Worm (Caenorhabditis elegans) whole organism, young adult: Measurements from ENCODE around the gene ttn-1.

Source experiments
- F22D6.2 ChIP-seq: sonication (generic microtip); optimal IDR thresholded peaks from 2 replicates; lab custom pipeline; 2016; ENCODE audit warnings: mild to moderate bottlenecking, missing genetic modification characterization, missing compliant biosample characterization
- F33H1.4 ChIP-seq: fragments of 200-800 bp; sonication (Bioruptor generic); IDR thresholded peaks from 2 replicates; pipeline ENCODE4 v1.3.6; 2022; ENCODE audit warnings: missing genetic modification reagents, missing genetic modification characterization, missing compliant biosample characterization
- F37B4.10 ChIP-seq: fragments of 200-800 bp; sonication (Bioruptor generic); IDR thresholded peaks from 2 replicates; pipeline ENCODE4 v1.3.6; 2022; ENCODE audit warnings: missing genetic modification characterization, missing compliant biosample characterization
- F52B5.7 ChIP-seq: sonication (generic microtip); optimal IDR thresholded peaks from 2 replicates; lab custom pipeline; 2016; ENCODE audit warnings: mild to moderate bottlenecking, missing genetic modification characterization, missing compliant biosample characterization
- F57C9.4 ChIP-seq: sonication (generic microtip); optimal IDR thresholded peaks from 2 replicates; lab custom pipeline; 2017; ENCODE audit warnings: mild to moderate bottlenecking, missing genetic modification characterization, missing compliant biosample characterization
- K11D2.4 ChIP-seq: fragments of 200-800 bp; sonication (Bioruptor generic); IDR thresholded peaks from 2 replicates; pipeline ENCODE4 v1.3.6; 2022; ENCODE audit warnings: missing genetic modification reagents, missing genetic modification characterization, missing compliant biosample characterization
- Y67H2A.10 ChIP-seq: fragments of 200-800 bp; sonication (Bioruptor generic); conservative IDR thresholded peaks from 2 replicates; pipeline ENCODE4 v1.3.6; 2022; ENCODE audit warnings: missing genetic modification reagents, missing genetic modification characterization, missing compliant biosample characterization
- Y79H2A.3 ChIP-seq: fragments of 200-800 bp; sonication (Bioruptor generic); conservative IDR thresholded peaks from 2 replicates; pipeline ENCODE4 v1.3.6; 2022; ENCODE audit warnings: missing genetic modification reagents, missing genetic modification characterization, missing compliant biosample characterization
- aptf-2 ChIP-seq: fragments of 200-800 bp; sonication (Bioruptor generic); conservative IDR thresholded peaks from 2 replicates; pipeline ENCODE4 v1.3.6; 2022; ENCODE audit warnings: missing genetic modification reagents, missing genetic modification characterization, missing compliant biosample characterization
- athp-1 ChIP-seq: sonication (generic microtip); optimal IDR thresholded peaks from 2 replicates; lab custom pipeline; 2017; ENCODE audit warnings: mild to moderate bottlenecking, missing genetic modification characterization, missing compliant biosample characterization
- bed-1 ChIP-seq: fragments of 200-800 bp; sonication (Bioruptor generic); IDR thresholded peaks from 2 replicates; pipeline ENCODE4 v1.3.6; 2022; ENCODE audit warnings: missing genetic modification reagents, missing genetic modification characterization, missing compliant biosample characterization
- cebp-2 ChIP-seq: fragments of 200-800 bp; sonication (Bioruptor generic); IDR thresholded peaks from 2 replicates; pipeline ENCODE4 v1.3.6; 2022; ENCODE audit warnings: missing genetic modification characterization, missing compliant biosample characterization
- ceh-100 ChIP-seq: fragments of 200-800 bp; sonication (Bioruptor generic); IDR thresholded peaks from 2 replicates; pipeline ENCODE4 v1.3.6; 2022; ENCODE audit warnings: missing genetic modification reagents, missing genetic modification characterization, missing compliant biosample characterization
- ceh-91 ChIP-seq: fragments of 200-800 bp; sonication (Bioruptor generic); IDR thresholded peaks from 2 replicates; pipeline ENCODE4 v1.3.6; 2022; ENCODE audit warnings: missing genetic modification reagents, missing genetic modification characterization, missing compliant biosample characterization
- dox-1 ChIP-seq: fragments of 200-800 bp; sonication (Bioruptor generic); IDR thresholded peaks from 2 replicates; pipeline ENCODE4 v1.3.6; 2022; ENCODE audit warnings: missing genetic modification reagents, missing genetic modification characterization, missing compliant biosample characterization
- dpl-1 ChIP-seq: fragments of 150-350 bp; optimal IDR thresholded peaks from 2 replicates; lab custom pipeline; 2014; ENCODE audit warnings: missing biosample characterization, missing genetic modification reagents, missing genetic modification characterization
- egrh-3 ChIP-seq: fragments of 200-800 bp; sonication (Bioruptor generic); IDR thresholded peaks from 2 replicates; pipeline ENCODE4 v1.3.6; 2022; ENCODE audit warnings: missing genetic modification reagents, missing genetic modification characterization, missing compliant biosample characterization
- gei-17 ChIP-seq: fragments of 200-800 bp; sonication (Bioruptor generic); optimal IDR thresholded peaks from 2 replicates; lab custom pipeline; 2018; ENCODE audit warnings: mild to moderate bottlenecking, missing genetic modification characterization, missing compliant biosample characterization
- him-1 ChIP-seq: sonication (generic microtip); optimal IDR thresholded peaks from 2 replicates; lab custom pipeline; 2016; ENCODE audit warnings: missing genotype, missing genetic modification reagents, missing genetic modification characterization, missing compliant biosample characterization
- hlh-26 ChIP-seq: fragments of 200-800 bp; sonication (Bioruptor generic); conservative IDR thresholded peaks from 2 replicates; pipeline ENCODE4 v1.3.6; 2022; ENCODE audit warnings: missing genetic modification reagents, missing genetic modification characterization, missing compliant biosample characterization
- madf-6 ChIP-seq: fragments of 200-800 bp; sonication (Bioruptor generic); IDR thresholded peaks from 2 replicates; pipeline ENCODE4 v1.3.6; 2022; ENCODE audit warnings: missing genetic modification reagents, missing genetic modification characterization, missing compliant biosample characterization
- nfya-2 ChIP-seq: fragments of 200-800 bp; sonication (Bioruptor generic); IDR thresholded peaks from 2 replicates; pipeline ENCODE4 v1.3.6; 2022; ENCODE audit warnings: missing genetic modification reagents, missing genetic modification characterization, missing compliant biosample characterization
- nfyb-1 ChIP-seq: fragments of 200-800 bp; sonication (Bioruptor generic); IDR thresholded peaks from 2 replicates; pipeline ENCODE4 v1.3.6; 2022; ENCODE audit warnings: missing genetic modification reagents, missing genetic modification characterization, missing compliant biosample characterization
- nhr-179 ChIP-seq: sonication (generic microtip); optimal IDR thresholded peaks from 2 replicates; lab custom pipeline; 2016; ENCODE audit warnings: mild to moderate bottlenecking, missing genetic modification characterization, missing compliant biosample characterization
- nhr-80 ChIP-seq: sonication (generic microtip); optimal IDR thresholded peaks from 2 replicates; lab custom pipeline; 2016; ENCODE audit warnings: missing genetic modification characterization, missing compliant biosample characterization
- rcor-1 ChIP-seq: fragments of 200-800 bp; sonication (Bioruptor generic); IDR thresholded peaks from 2 replicates; pipeline ENCODE4 v1.3.6; 2022; ENCODE audit warnings: missing genetic modification reagents, missing genetic modification characterization, missing compliant biosample characterization
- snpc-1.1 ChIP-seq: sonication (generic microtip); optimal IDR thresholded peaks from 2 replicates; lab custom pipeline; 2017; ENCODE audit warnings: missing genetic modification characterization, mild to moderate bottlenecking, missing compliant biosample characterization, antibody characterized with exemption, moderate library complexity, missing genotype, missing genetic modification reagents; ENCODE audit not compliant: insufficient read depth
- snpc-1.3 ChIP-seq: sonication (generic microtip); optimal IDR thresholded peaks from 2 replicates; lab custom pipeline; 2017; ENCODE audit warnings: missing genetic modification characterization, mild to moderate bottlenecking, missing compliant biosample characterization, antibody characterized with exemption, moderate library complexity, missing genotype, missing genetic modification reagents; ENCODE audit not compliant: insufficient read depth
- snpc-4 ChIP-seq, 5 experiments: fragments of 150-350 bp in 1 of 5; sonication (generic microtip) in 4 of 5; optimal IDR thresholded peaks; 2 replicates each; lab custom pipeline; 2014 to 2018; ENCODE audit warnings: missing genetic modification characterization in 5 of 5, missing biosample characterization in 3 of 5, antibody characterized with exemption in 2 of 5, mild to moderate bottlenecking in 2 of 5, missing compliant biosample characterization in 2 of 5, missing genotype in 2 of 5, moderate library complexity in 2 of 5, missing genetic modification reagents in 1 of 5
- somi-1 ChIP-seq: fragments of 200-800 bp; sonication (Bioruptor generic); optimal IDR thresholded peaks from 2 replicates; lab custom pipeline; 2018; ENCODE audit warnings: mild to moderate bottlenecking, missing genetic modification characterization, missing compliant biosample characterization
- tlf-1 ChIP-seq: fragments of 200-800 bp; sonication (Bioruptor generic); optimal IDR thresholded peaks from 2 replicates; lab custom pipeline; 2018; ENCODE audit warnings: mild to moderate bottlenecking, missing genetic modification characterization, missing compliant biosample characterization
- unc-62 ChIP-seq: fragments of 150-350 bp; optimal IDR thresholded peaks from 2 replicates; lab custom pipeline; 2014; ENCODE audit warnings: missing biosample characterization, missing genetic modification reagents, missing genetic modification characterization
- zfh-2 ChIP-seq: fragments of 200-800 bp; sonication (Bioruptor generic); conservative IDR thresholded peaks from 2 replicates; pipeline ENCODE4 v1.3.6; 2022; ENCODE audit warnings: missing genetic modification reagents, missing genetic modification characterization, missing compliant biosample characterization
- ztf-22 ChIP-seq: fragments of 200-800 bp; sonication (Bioruptor generic); optimal IDR thresholded peaks from 2 replicates; lab custom pipeline; 2018; ENCODE audit warnings: mild to moderate bottlenecking, missing genetic modification characterization, moderate library complexity, missing compliant biosample characterization
- ztf-26 ChIP-seq: sonication (generic microtip); optimal IDR thresholded peaks from 2 replicates; lab custom pipeline; 2017; ENCODE audit warnings: missing genetic modification characterization, missing compliant biosample characterization
- ztf-6 ChIP-seq: fragments of 200-800 bp; sonication (Bioruptor generic); IDR thresholded peaks from 2 replicates; pipeline ENCODE4 v1.3.6; 2022; ENCODE audit warnings: missing genetic modification reagents, missing genetic modification characterization, missing compliant biosample characterization

ttn-1 gene

ce11 chrV:6096559-6097155, 105.8 kb downstream of the ttn-1 start, which contains the start of gene smut-1:
Gene smut-1, plus strand, starts transcription at chrV:6097105.
- TF ChIP-seq snpc-1.3 (tag; lab: Kevin White, UChicago), result no peak
- TF ChIP-seq K11D2.4 (GFP tag; lab: Robert Waterston, UW), result no peak
- TF ChIP-seq somi-1, result no peak
- TF ChIP-seq unc-62 (GFP tag; lab: Kevin White, UChicago), result no peak
- no peak for TF ChIP-seq snpc-4 (GFP tag; optimal IDR thresholded peaks at IDR 0.05; lab: Kevin White, UChicago)
- no peak for TF ChIP-seq snpc-4 (tag; optimal IDR thresholded peaks at IDR 0.05; lab: Kevin White, UChicago)
- no peak for TF ChIP-seq F52B5.7 (tag; lab: Kevin White, UChicago)
- TF ChIP-seq snpc-1.1 (tag; lab: Kevin White, UChicago), result no peak
- TF ChIP-seq Y79H2A.3, result no peak
- no peak for TF ChIP-seq nfyb-1
- no peak for TF ChIP-seq dpl-1
- TF ChIP-seq F57C9.4 (tag; lab: Kevin White, UChicago), result no peak
- no peak for TF ChIP-seq Y67H2A.10 (GFP tag; lab: Robert Waterston, UW)
- no peak for TF ChIP-seq athp-1 (tag; lab: Kevin White, UChicago)
- no peak for TF ChIP-seq tlf-1 (GFP tag; lab: Kevin White, UChicago)
- no peak for TF ChIP-seq him-1 (tag; lab: Kevin White, UChicago)
- TF ChIP-seq ceh-91 (GFP tag; lab: Robert Waterston, UW), result no peak
- TF ChIP-seq nfya-2 (GFP tag; lab: Robert Waterston, UW), result no peak
- no peak for TF ChIP-seq madf-6 (GFP tag; lab: Robert Waterston, UW)
- no peak for TF ChIP-seq rcor-1 (GFP tag; lab: Robert Waterston, UW)

DNA sequence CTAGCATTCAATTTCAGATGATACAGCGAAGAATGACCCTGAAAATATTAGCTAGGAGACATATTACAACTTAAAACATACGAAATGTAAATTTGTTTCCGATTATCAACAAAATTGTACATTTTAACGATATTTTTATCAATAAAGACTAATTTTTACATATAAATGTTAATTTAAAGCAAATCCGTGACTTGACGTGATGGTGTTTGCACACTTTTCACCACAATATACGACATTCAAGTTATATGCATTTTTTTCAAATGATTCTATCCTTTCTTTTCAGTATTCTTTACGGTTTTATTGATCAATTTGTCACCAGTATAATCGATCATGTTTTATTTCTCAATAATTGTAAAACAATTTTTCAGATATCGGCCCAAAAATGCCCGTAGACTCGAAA, 106.6 kb downstream of the ttn-1 start, which contains the start of gene Y38A10A.7:
TSS of gene Y38A10A.7 (plus strand) at position 369 of the 400 bp plus-strand sequence.
- TF ChIP-seq aptf-2, result no peak
- no peak for TF ChIP-seq zfh-2 (GFP tag; lab: Robert Waterston, UW)
- no peak for TF ChIP-seq bed-1 (GFP tag; lab: Robert Waterston, UW)
- TF ChIP-seq cebp-2 (GFP tag; lab: Robert Waterston, UW), result no peak
- TF ChIP-seq hlh-26 (GFP tag; lab: Robert Waterston, UW), result no peak
- no peak for TF ChIP-seq ceh-100 (GFP tag; lab: Robert Waterston, UW)
- TF ChIP-seq ztf-22 (GFP tag; lab: Kevin White, UChicago), result no peak
- TF ChIP-seq nhr-80 (tag; lab: Kevin White, UChicago), result no peak
- no peak for TF ChIP-seq ztf-6 (GFP tag; lab: Robert Waterston, UW)
- TF ChIP-seq egrh-3 (GFP tag; lab: Robert Waterston, UW), result no peak
- TF ChIP-seq dox-1 (GFP tag; lab: Robert Waterston, UW), result no peak
- no peak for TF ChIP-seq ztf-26 (tag; lab: Kevin White, UChicago)
- TF ChIP-seq gei-17 (GFP tag; lab: Kevin White, UChicago), result no peak
- TF ChIP-seq F22D6.2 (tag; lab: Kevin White, UChicago), result no peak
- TF ChIP-seq nhr-179, result no peak
- TF ChIP-seq F37B4.10 (GFP tag; lab: Robert Waterston, UW), result no peak

- peak; percentile 57 for TF ChIP-seq F33H1.4 (GFP tag; lab: Robert Waterston, UW)
- 0 out of 2 replicates have a peak, but pooled peaks have one; percentile 54 for TF ChIP-seq egrh-3 (GFP tag; lab: Robert Waterston, UW)
These were observed 110.8 kb downstream of the ttn-1 start for ce11 chrV:6091592-6091991.
